Fruit fly (Drosophila melanogaster): ENCODE data around the gene Nepl5.
A peak's percentile ranks its signal among the peaks of the same experiment; 100 is the strongest.

Nepl5 gene

DNA sequence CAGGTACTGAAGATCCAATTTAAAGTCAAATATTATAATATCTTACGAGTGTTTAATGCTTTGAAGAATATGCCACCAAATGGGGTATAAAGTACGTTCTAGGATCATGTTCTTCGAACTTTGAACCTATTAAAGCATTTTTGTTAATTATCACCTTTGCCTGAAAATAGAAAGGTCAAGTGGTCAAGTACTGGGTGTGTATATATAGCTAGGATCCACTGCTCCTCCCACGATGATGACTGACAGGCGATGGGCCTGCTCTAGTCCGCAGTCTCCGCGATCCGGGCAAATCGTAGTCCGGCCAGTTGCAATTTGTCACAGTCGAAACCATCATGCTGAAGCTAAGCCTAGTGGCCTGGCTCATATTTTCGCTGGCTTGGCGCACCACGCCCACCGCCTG, at the start of gene Nepl5:
TSS of gene Nepl5 (plus strand) at position 301 of the 400 bp plus-strand sequence.
- no peak for TF ChIP-seq woc (GFP tag; optimal IDR thresholded peaks at IDR 0.05)
- TF ChIP-seq brk (GFP tag; optimal IDR thresholded peaks at IDR 0.05): no peak
- TF ChIP-seq sv (GFP tag; optimal IDR thresholded peaks at IDR 0.05): no peak
- TF ChIP-seq dmrt93B (GFP tag; optimal IDR thresholded peaks at IDR 0.05): no peak
- TF ChIP-seq Abd-B (GFP tag; optimal IDR thresholded peaks at IDR 0.05): no peak
- no peak for TF ChIP-seq br (GFP tag; optimal IDR thresholded peaks at IDR 0.05)
- TF ChIP-seq CrebA (GFP tag; optimal IDR thresholded peaks at IDR 0.05; ENCODE audit: borderline replicate concordance): no peak
- TF ChIP-seq Sp1 (GFP tag; optimal IDR thresholded peaks at IDR 0.05): no peak
- TF ChIP-seq rgr (GFP tag; optimal IDR thresholded peaks at IDR 0.05): no peak
- no peak for TF ChIP-seq Vsx2 (GFP tag; optimal IDR thresholded peaks at IDR 0.05; ENCODE audit: partially characterized antibody)

DNA sequence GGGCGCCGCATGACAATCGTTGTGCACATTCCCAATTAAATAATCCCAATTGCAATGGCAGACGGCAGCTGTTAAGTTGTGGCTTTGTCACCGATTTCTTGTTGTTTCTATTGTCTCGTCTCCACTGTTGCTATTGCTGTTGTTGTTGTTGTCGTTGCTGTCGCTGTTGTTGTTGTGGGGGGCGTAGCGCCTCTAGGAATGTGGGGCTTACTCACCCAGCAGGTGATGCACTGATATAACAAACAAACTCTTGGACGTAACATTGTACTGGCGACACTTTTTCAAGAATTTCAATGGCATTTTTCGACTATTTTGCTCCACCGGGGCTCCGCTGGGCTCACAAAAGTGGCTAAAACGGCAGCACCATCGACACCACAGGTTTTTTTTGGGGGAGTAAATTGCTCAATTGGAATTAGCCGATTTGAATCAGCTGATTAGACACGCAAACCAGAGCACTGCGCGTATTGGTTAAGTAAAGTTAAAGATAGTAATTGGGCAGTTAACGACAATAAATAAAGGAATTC, 43.2 kb upstream of the Nepl5 start:
- no peak for TF ChIP-seq psq (GFP tag; optimal IDR thresholded peaks at IDR 0.05)
- TF ChIP-seq Dif (GFP tag; optimal IDR thresholded peaks at IDR 0.05; ENCODE audit: partially characterized antibody): no peak
- peak; percentile 58 for TF ChIP-seq Myc (optimal IDR thresholded peaks at IDR 0.05)

DNA sequence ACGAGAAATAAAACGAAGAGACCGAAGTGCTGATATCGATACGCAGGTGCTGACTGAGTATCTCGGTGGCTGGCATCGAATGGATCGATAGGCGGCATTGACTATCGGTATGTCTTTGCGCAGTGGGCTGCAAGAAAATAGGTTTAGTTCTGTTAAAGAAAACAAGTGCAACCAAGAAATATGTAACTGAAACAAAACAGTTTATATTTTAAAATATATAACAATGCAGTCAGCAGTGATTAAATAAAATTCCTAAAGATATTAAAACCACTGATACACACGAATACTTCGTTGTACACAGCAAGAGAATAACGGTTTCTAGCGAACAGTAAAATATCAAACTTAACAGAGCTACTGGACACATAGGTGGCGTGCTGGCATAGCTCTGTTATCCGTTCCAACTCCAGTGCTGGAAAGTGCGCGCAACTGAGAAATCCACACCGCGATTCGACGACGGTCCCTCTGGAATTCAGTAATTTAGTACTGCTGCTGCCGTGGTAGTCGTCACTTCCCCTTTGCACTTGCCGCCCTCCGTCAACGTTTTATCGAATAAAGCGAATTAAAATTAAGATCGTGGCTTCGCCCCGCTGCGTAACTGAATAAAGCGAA, 42.6 kb upstream of the Nepl5 start, which contains the start of the genes Pez and Cpr:
TSS of gene Pez (minus strand) at position 305 of the 609 bp plus-strand sequence.
TSS of gene Cpr (plus strand) at position 470 of the 609 bp plus-strand sequence.
- TF ChIP-seq fru (GFP tag; optimal IDR thresholded peaks at IDR 0.05) (peak; percentile 85), Hr83 (GFP tag; optimal IDR thresholded peaks at IDR 0.05; ENCODE audit: poor library complexity, severe bottlenecking) (peak; percentile 46), Rel (GFP tag; optimal IDR thresholded peaks at IDR 0.05) (no peak), Rel (tag; optimal IDR thresholded peaks at IDR 0.05) (peak; percentile 26), sv (GFP tag; optimal IDR thresholded peaks at IDR 0.05) (peak; percentile 21), dmrt93B (GFP tag; optimal IDR thresholded peaks at IDR 0.05) (no peak), dsf (GFP tag; optimal IDR thresholded peaks at IDR 0.05; ENCODE audit: borderline replicate concordance) (no peak), HLH106 (tag; optimal IDR thresholded peaks at IDR 0.05) (no peak), dl (GFP tag; optimal IDR thresholded peaks at IDR 0.05; ENCODE audit: insufficient read depth in 1 of 2, partially characterized antibody in 2 of 2) (no peak), h (GFP tag; optimal IDR thresholded peaks at IDR 0.05) (peak; percentile 66), Sp1 (GFP tag; optimal IDR thresholded peaks at IDR 0.05) (peak; percentile 9), sage (GFP tag; optimal IDR thresholded peaks at IDR 0.05) (peak; percentile 16), Myc (optimal IDR thresholded peaks at IDR 0.05) (no peak), ey (GFP tag; optimal IDR thresholded peaks at IDR 0.05) (peak; percentile 17), Hnf4 (GFP tag; optimal IDR thresholded peaks at IDR 0.05) (no peak), CrebA (GFP tag; optimal IDR thresholded peaks at IDR 0.05; ENCODE audit: borderline replicate concordance) (no peak), br (GFP tag; optimal IDR thresholded peaks at IDR 0.05) (peak; percentile 44), usp (GFP tag; optimal IDR thresholded peaks at IDR 0.05) (no peak), rgr (GFP tag; optimal IDR thresholded peaks at IDR 0.05) (no peak)

DNA sequence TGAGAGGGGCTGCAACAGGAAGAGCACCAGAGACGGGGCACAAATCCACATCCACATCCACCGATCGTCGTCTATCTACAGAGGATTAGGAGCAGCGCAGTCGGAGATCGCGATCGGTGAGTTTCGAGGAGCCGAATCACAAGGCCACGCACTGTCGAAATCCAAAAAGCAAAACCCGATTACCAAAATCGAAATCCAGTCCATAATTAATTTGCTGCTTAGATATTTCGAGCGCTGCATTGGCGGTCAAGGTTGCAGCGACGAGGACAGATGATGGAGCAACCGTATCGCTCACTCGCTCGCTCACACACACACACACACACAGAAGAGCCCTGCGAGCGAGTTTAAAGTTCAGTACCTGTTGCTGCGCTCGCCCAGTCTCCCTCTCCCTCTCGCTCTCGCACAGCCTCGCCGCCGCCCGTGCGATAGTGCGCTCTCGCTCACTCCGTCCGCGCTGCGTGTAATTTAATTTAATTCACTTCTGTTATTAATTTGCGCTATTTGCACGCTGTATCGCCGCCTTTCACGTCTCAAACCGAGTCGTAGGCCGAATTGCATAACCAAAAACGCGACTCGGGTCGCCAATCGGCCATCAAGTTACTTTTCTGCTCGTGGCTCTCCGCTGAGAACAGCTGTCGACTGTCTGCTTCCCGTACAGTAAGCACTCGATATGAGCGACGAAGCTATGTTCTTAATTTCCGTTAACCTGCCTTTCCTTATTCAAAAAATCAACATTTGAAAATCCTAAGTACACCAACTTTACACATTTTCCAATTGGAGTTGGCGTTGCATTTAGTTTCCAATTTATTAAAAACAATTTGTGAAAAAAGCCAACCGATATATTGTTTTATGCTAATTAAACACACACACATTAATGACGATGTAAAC, 41.8 kb upstream of the Nepl5 start:
- TF ChIP-seq lola (GFP tag; optimal IDR thresholded peaks at IDR 0.05) (peak; percentile 5), Mio (GFP tag; optimal IDR thresholded peaks at IDR 0.05) (no peak), jim (GFP tag; optimal IDR thresholded peaks at IDR 0.05) (no peak), usp (GFP tag; optimal IDR thresholded peaks at IDR 0.05) (no peak), woc (GFP tag; optimal IDR thresholded peaks at IDR 0.05) (peak; percentile 17), dl (GFP tag; optimal IDR thresholded peaks at IDR 0.05; ENCODE audit: insufficient read depth in 1 of 2, partially characterized antibody in 2 of 2) (no peak), dsf (GFP tag; optimal IDR thresholded peaks at IDR 0.05; ENCODE audit: borderline replicate concordance) (no peak), psq (GFP tag; optimal IDR thresholded peaks at IDR 0.05) (no peak), HLH106 (tag; optimal IDR thresholded peaks at IDR 0.05) (peak; percentile 20), CG9705 (GFP tag; optimal IDR thresholded peaks at IDR 0.05) (no peak), Myc (optimal IDR thresholded peaks at IDR 0.05) (no peak), sv (GFP tag; optimal IDR thresholded peaks at IDR 0.05) (no peak), Hnf4 (GFP tag; optimal IDR thresholded peaks at IDR 0.05) (peak; percentile 54), Hr78 (GFP tag; optimal IDR thresholded peaks at IDR 0.05) (no peak), fru (GFP tag; optimal IDR thresholded peaks at IDR 0.05) (no peak), OdsH (GFP tag; optimal IDR thresholded peaks at IDR 0.05) (peak; percentile 22), pan (optimal IDR thresholded peaks at IDR 0.05) (no peak), h (GFP tag; optimal IDR thresholded peaks at IDR 0.05) (peak; percentile 32), foxo (GFP tag; optimal IDR thresholded peaks at IDR 0.05) (peak in 1 of 2 experiments; percentile 43), brk (GFP tag; optimal IDR thresholded peaks at IDR 0.05) (no peak), Dif (GFP tag; optimal IDR thresholded peaks at IDR 0.05; ENCODE audit: partially characterized antibody) (peak; percentile 35), Vsx2 (GFP tag; optimal IDR thresholded peaks at IDR 0.05; ENCODE audit: partially characterized antibody) (no peak), Sp1 (GFP tag; optimal IDR thresholded peaks at IDR 0.05) (no peak), tai (GFP tag; optimal IDR thresholded peaks at IDR 0.05) (no peak), sage (GFP tag; optimal IDR thresholded peaks at IDR 0.05) (no peak), N (GFP tag; optimal IDR thresholded peaks at IDR 0.05) (no peak), Jra (GFP tag; optimal IDR thresholded peaks at IDR 0.05) (no peak), ey (GFP tag; optimal IDR thresholded peaks at IDR 0.05) (peak; percentile 50), CG32264 (GFP tag; optimal IDR thresholded peaks at IDR 0.05) (peak; percentile 8), GATAd (GFP tag; optimal IDR thresholded peaks at IDR 0.05) (no peak)
